Fruit fly (Drosophila melanogaster): ENCODE measurements around the gene MICU1.

DNA sequence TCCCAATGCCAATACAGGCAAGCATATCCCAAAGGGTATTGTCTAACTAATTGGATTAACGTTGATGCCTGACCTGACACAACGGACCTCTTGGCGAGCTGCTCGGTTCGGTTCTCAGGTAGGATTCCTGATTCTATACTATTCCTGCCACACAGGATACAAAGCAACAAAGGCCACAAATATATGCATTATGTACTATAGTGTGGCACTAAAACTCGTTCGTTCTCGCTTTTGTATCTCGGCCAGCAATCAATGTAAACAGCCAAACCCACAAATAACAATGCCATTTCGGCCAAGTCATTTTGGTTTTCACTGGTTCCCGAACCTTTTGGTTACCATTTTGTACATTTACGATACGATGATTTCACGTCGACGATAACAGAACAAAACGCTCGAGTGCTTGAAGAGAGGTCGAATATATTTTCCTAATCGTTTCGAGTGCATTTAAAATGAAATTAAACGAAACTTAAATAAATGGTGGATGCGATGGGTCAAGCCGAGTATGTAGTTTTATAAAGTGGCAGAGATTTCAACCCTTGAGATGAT lies 43.4 kb upstream of the MICU1 start:
- TF ChIP-seq usp (GFP tag; optimal IDR thresholded peaks at IDR 0.05) (no peak), pan (optimal IDR thresholded peaks at IDR 0.05) (no peak)
